Fruit fly (Drosophila melanogaster): ENCODE measurements around the gene CG14645.

Gene CG14645

DNA sequence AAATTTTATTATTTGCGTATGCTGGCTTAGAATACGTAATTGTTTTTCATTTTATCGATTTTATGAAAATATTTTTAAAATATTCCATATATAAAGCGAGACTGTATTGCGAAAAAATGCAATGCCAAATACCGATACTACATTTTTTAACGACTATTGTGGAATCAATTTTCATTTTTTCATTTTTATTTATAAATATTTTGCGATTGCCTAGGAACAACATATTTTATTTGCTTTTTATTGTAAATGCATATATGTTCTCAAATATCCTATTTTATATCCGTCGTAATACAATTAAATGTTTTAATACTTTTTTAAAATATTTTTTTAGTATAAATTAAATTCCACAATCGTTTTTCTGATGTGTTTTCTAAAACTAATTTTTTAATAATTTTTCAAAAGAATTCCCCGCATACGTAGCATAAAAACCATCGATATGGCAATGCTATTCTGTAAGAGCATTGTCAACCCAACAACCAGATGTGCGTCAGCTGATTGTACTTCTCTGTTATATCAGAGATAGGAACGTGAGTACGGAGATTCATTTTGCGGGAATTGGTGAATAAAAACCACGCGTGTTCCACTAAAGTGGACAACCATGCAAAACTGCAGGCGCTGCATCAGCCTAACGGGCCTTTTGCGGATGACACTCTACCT lies 23.7 kb upstream of the CG14645 start, which contains the start of gene Suv3 (continued):
- no peak for TF ChIP-seq Atf3 (GFP tag; optimal IDR thresholded peaks at IDR 0.05)
- peak; percentile 52; the same call in 1 of the 3 replicates for TF ChIP-seq CG34422 (GFP tag; IDR thresholded peaks at IDR 0.05)
- no peak for TF ChIP-seq cad (GFP tag; optimal IDR thresholded peaks at IDR 0.05)
- no peak for TF ChIP-seq nerfin-2 (GFP tag; IDR thresholded peaks at IDR 0.05; ENCODE audit: partially characterized antibody)
- no peak for TF ChIP-seq CG16863 (GFP tag; optimal IDR thresholded peaks at IDR 0.05)
- no peak for TF ChIP-seq luna (GFP tag; optimal IDR thresholded peaks at IDR 0.05)
- no peak for TF ChIP-seq seq (GFP tag; IDR thresholded peaks at IDR 0.05)
- TF ChIP-seq CHES-1-like (GFP tag; optimal IDR thresholded peaks at IDR 0.05), result no peak
- no peak for TF ChIP-seq CG17359 (tag; optimal IDR thresholded peaks at IDR 0.05)
- TF ChIP-seq unpg (GFP tag; optimal IDR thresholded peaks at IDR 0.05), result peak; percentile 18
- TF ChIP-seq zf30C (GFP tag; optimal IDR thresholded peaks at IDR 0.05), result no peak
- TF ChIP-seq zen (tag; optimal IDR thresholded peaks at IDR 0.05), result no peak
- TF ChIP-seq CG1602 (GFP tag; optimal IDR thresholded peaks at IDR 0.05), result no peak
- TF ChIP-seq CG12299 (tag; optimal IDR thresholded peaks at IDR 0.05), result no peak
- no peak for TF ChIP-seq Neu2 (GFP tag; optimal IDR thresholded peaks at IDR 0.05; ENCODE audit: borderline replicate concordance)
- no peak for TF ChIP-seq CG17612 (GFP tag; IDR thresholded peaks at IDR 0.05)
- no peak for TF ChIP-seq CG10431 (GFP tag; optimal IDR thresholded peaks at IDR 0.05)
- TF ChIP-seq CG13296 (GFP tag; optimal IDR thresholded peaks at IDR 0.05), result peak; percentile 13
- peak; percentile 29; the same call in 1 of the 2 replicates for TF ChIP-seq al (GFP tag; IDR thresholded peaks at IDR 0.05)
- TF ChIP-seq ERR (GFP tag; optimal IDR thresholded peaks at IDR 0.05), result no peak
- no peak for TF ChIP-seq hbn (GFP tag; IDR thresholded peaks at IDR 0.05; ENCODE audit: partially characterized antibody)
- no peak for TF ChIP-seq CG10274 (GFP tag; optimal IDR thresholded peaks at IDR 0.05)
- no peak for TF ChIP-seq CG13624 (GFP tag; optimal IDR thresholded peaks at IDR 0.05)
- peak; percentile 22 for TF ChIP-seq Oli (tag; optimal IDR thresholded peaks at IDR 0.05)
- TF ChIP-seq mirr (GFP tag; optimal IDR thresholded peaks at IDR 0.05), result no peak
- TF ChIP-seq CG18262 (tag; optimal IDR thresholded peaks at IDR 0.05), result peak; percentile 70
- peak; percentile 47 for TF ChIP-seq CG1233 (GFP tag; optimal IDR thresholded peaks at IDR 0.05)
- TF ChIP-seq twi (tag; optimal IDR thresholded peaks at IDR 0.05), result peak; percentile 64
- TF ChIP-seq Optix (GFP tag; IDR thresholded peaks at IDR 0.05), result no peak
- no peak for TF ChIP-seq CG4820 (GFP tag; optimal IDR thresholded peaks at IDR 0.05)
- no peak for TF ChIP-seq tup (GFP tag; optimal IDR thresholded peaks at IDR 0.05)
- peak; percentile 15 for TF ChIP-seq CG9437 (GFP tag; optimal IDR thresholded peaks at IDR 0.05)
- TF ChIP-seq CG10267 (tag; optimal IDR thresholded peaks at IDR 0.05), result peak; percentile 33
- no peak for TF ChIP-seq cwo (GFP tag; optimal IDR thresholded peaks at IDR 0.05)
- no peak for TF ChIP-seq prd (optimal IDR thresholded peaks at IDR 0.05)
- peak; percentile 49; the same call in 1 of the 3 replicates for TF ChIP-seq prd (GFP tag; IDR thresholded peaks at IDR 0.05)
- no peak for TF ChIP-seq CG6813 (GFP tag; optimal IDR thresholded peaks at IDR 0.05)
- TF ChIP-seq CG10959 (GFP tag; IDR thresholded peaks at IDR 0.05), result no peak
- TF ChIP-seq CG10565 (GFP tag; optimal IDR thresholded peaks at IDR 0.05), result no peak
- TF ChIP-seq trh (GFP tag; optimal IDR thresholded peaks at IDR 0.05), result no peak
- no peak for TF ChIP-seq CG17802 (tag; optimal IDR thresholded peaks at IDR 0.05)
- TF ChIP-seq HmgD (GFP tag; optimal IDR thresholded peaks at IDR 0.05), result no peak
- no peak for TF ChIP-seq Stat92E (GFP tag; optimal IDR thresholded peaks at IDR 0.05)
- no peak for TF ChIP-seq Hr78 (GFP tag; optimal IDR thresholded peaks at IDR 0.05)
- TF ChIP-seq phol (tag; optimal IDR thresholded peaks at IDR 0.05), result peak; percentile 60
- TF ChIP-seq CG12236 (GFP tag; optimal IDR thresholded peaks at IDR 0.05), result no peak
- TF ChIP-seq CG12942 (GFP tag; optimal IDR thresholded peaks at IDR 0.05), result no peak
- TF ChIP-seq Ravus (GFP tag; IDR thresholded peaks at IDR 0.05), result no peak
- TF ChIP-seq gsb (GFP tag; IDR thresholded peaks at IDR 0.05), result no peak
- TF ChIP-seq CG7372 (GFP tag; IDR thresholded peaks at IDR 0.05), result no peak

All from whole organism, embryonic.